Worm (Caenorhabditis elegans): ENCODE results near the gene srx-3.

srx-3 gene

ce11 chrV:8974889-8975422 lies 30.4 kb upstream of the srx-3 start, which contains the start of gene nhr-143:
TSS of gene nhr-143 (minus strand) at chrV:8974939.
- TF ChIP-seq nhr-25 (tag; optimal IDR thresholded peaks at IDR 0.05), result peak; percentile 31
- TF ChIP-seq ama-1 (optimal IDR thresholded peaks at IDR 0.05), result no peak
- peak; percentile 20 for TF ChIP-seq pha-4 (tag; optimal IDR thresholded peaks at IDR 0.05)
- TF ChIP-seq pqm-1 (tag; optimal IDR thresholded peaks at IDR 0.05), result peak; percentile 56
- TF ChIP-seq ceh-28 (tag; optimal IDR thresholded peaks at IDR 0.05), result peak; percentile 11
- no peak for TF ChIP-seq ceh-16 (tag; optimal IDR thresholded peaks at IDR 0.05)
- TF ChIP-seq ztf-11 (tag; optimal IDR thresholded peaks at IDR 0.05), result no peak
- peak; percentile 55 for TF ChIP-seq elt-2 (tag; optimal IDR thresholded peaks at IDR 0.05)
- TF ChIP-seq fkh-10 (GFP tag; optimal IDR thresholded peaks at IDR 0.05), result no peak
- no peak for TF ChIP-seq skn-1 (tag; optimal IDR thresholded peaks at IDR 0.05)
- TF ChIP-seq nhr-11 (tag; optimal IDR thresholded peaks at IDR 0.05), result no peak
- TF ChIP-seq nhr-28 (tag; optimal IDR thresholded peaks at IDR 0.05), result no peak
- TF ChIP-seq ceh-9 (tag; optimal IDR thresholded peaks at IDR 0.05), result no peak

- TF ChIP-seq sea-2 (GFP tag; optimal IDR thresholded peaks at IDR 0.05) (no peak), elt-2 (tag; optimal IDR thresholded peaks at IDR 0.05) (peak; percentile 4), pqm-1 (tag; optimal IDR thresholded peaks at IDR 0.05) (peak; percentile 55)
Observed at ce11 chrV:8977895-8978294, 27.4 kb upstream of the srx-3 start.

ce11 chrV:8980845-8981244 lies 24.5 kb upstream of the srx-3 start, which contains the start of gene str-84:
TSS of gene str-84 (minus strand) at chrV:8980945.
- TF ChIP-seq nhr-11 (tag; optimal IDR thresholded peaks at IDR 0.05), result no peak
- TF ChIP-seq ama-1 (optimal IDR thresholded peaks at IDR 0.05), result no peak
- no peak for TF ChIP-seq nhr-43 (tag; optimal IDR thresholded peaks at IDR 0.05; ENCODE audit: poor library complexity, severe bottlenecking)
- TF ChIP-seq snpc-4 (tag; optimal IDR thresholded peaks at IDR 0.05), result no peak
- TF ChIP-seq skn-1 (tag; optimal IDR thresholded peaks at IDR 0.05), result no peak
- no peak for TF ChIP-seq unc-39 (tag; optimal IDR thresholded peaks at IDR 0.05)
- no peak for TF ChIP-seq lin-39 (tag; optimal IDR thresholded peaks at IDR 0.05)
- no peak for TF ChIP-seq ceh-28 (tag; optimal IDR thresholded peaks at IDR 0.05)
- no peak for TF ChIP-seq tbx-2 (tag; optimal IDR thresholded peaks at IDR 0.05)
- no peak for TF ChIP-seq fkh-2 (tag; optimal IDR thresholded peaks at IDR 0.05)
- no peak for TF ChIP-seq egl-5 (tag; optimal IDR thresholded peaks at IDR 0.05)
- TF ChIP-seq egl-27 (tag; optimal IDR thresholded peaks at IDR 0.05), result no peak
- no peak for TF ChIP-seq pqm-1 (tag; optimal IDR thresholded peaks at IDR 0.05)
- TF ChIP-seq sea-2 (GFP tag; optimal IDR thresholded peaks at IDR 0.05), result no peak
- no peak for TF ChIP-seq mml-1 (tag; optimal IDR thresholded peaks at IDR 0.05)
- no peak for TF ChIP-seq lin-15B (tag; optimal IDR thresholded peaks at IDR 0.05)
- TF ChIP-seq nhr-67 (tag; optimal IDR thresholded peaks at IDR 0.05), result no peak
- no peak for TF ChIP-seq elt-3 (tag; optimal IDR thresholded peaks at IDR 0.05)
- no peak for TF ChIP-seq jun-1 (tag; optimal IDR thresholded peaks at IDR 0.05)
- no peak for TF ChIP-seq nfya-1 (tag; optimal IDR thresholded peaks at IDR 0.05; ENCODE audit: insufficient read depth)

- TF ChIP-seq elt-3 (tag; optimal IDR thresholded peaks at IDR 0.05) (no peak), nhr-77 (tag; optimal IDR thresholded peaks at IDR 0.05) (no peak), ztf-4 (tag; optimal IDR thresholded peaks at IDR 0.05) (no peak), sea-2 (GFP tag; optimal IDR thresholded peaks at IDR 0.05) (no peak), ZK546.5 (tag; optimal IDR thresholded peaks at IDR 0.05) (no peak), unc-39 (tag; optimal IDR thresholded peaks at IDR 0.05) (no peak), ama-1 (optimal IDR thresholded peaks at IDR 0.05) (no peak), mml-1 (tag; optimal IDR thresholded peaks at IDR 0.05) (no peak), lin-39 (tag; optimal IDR thresholded peaks at IDR 0.05) (no peak), nhr-12 (tag; optimal IDR thresholded peaks at IDR 0.05) (no peak), nhr-25 (tag; optimal IDR thresholded peaks at IDR 0.05) (no peak), mdl-1 (tag; optimal IDR thresholded peaks at IDR 0.05) (no peak), ceh-82 (tag; optimal IDR thresholded peaks at IDR 0.05) (no peak), zag-1 (tag; optimal IDR thresholded peaks at IDR 0.05) (no peak), ceh-28 (tag; optimal IDR thresholded peaks at IDR 0.05) (no peak), eor-1 (tag; optimal IDR thresholded peaks at IDR 0.05) (no peak), nhr-11 (tag; optimal IDR thresholded peaks at IDR 0.05) (no peak)
Observed at ce11 chrV:8983604-8984003, 21.7 kb upstream of the srx-3 start, which contains the start of gene str-86. TSS of gene str-86 (minus strand) at chrV:8983704.
